Fruit fly (Drosophila melanogaster): ENCODE data around the gene Sap-r.

DNA sequence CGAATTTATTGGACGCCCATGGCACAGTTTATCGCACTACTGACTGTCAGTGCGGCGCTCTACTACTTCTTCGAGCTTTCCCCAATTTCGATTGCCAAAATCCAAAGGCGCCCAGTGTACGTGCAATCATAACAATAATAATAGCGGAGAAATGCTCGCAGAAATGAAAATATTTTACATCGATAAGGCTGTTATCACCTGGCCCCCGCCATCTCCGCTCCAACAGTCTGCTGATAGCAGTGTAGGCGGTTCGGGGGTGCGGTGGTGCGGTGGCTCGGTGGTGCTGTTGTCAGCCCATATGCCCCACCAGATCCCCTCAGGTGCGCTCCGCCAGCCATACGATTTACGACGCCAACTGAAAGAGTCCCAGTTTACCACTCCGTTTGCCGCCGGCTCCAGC, 26.4 kb upstream of the Sap-r start:
- TF ChIP-seq pan (optimal IDR thresholded peaks at IDR 0.05) (no peak), Hnf4 (GFP tag; optimal IDR thresholded peaks at IDR 0.05) (no peak), br (GFP tag; optimal IDR thresholded peaks at IDR 0.05) (no peak), usp (GFP tag; optimal IDR thresholded peaks at IDR 0.05) (no peak), ey (GFP tag; optimal IDR thresholded peaks at IDR 0.05) (no peak), Rel (GFP tag; optimal IDR thresholded peaks at IDR 0.05) (no peak), Rel (tag; optimal IDR thresholded peaks at IDR 0.05) (no peak), woc (GFP tag; optimal IDR thresholded peaks at IDR 0.05) (no peak), HLH106 (tag; optimal IDR thresholded peaks at IDR 0.05) (no peak), h (GFP tag; optimal IDR thresholded peaks at IDR 0.05) (no peak)

Measured in whole organism, wandering third instar larva.